Worm (Caenorhabditis elegans) whole organism, young adult: ENCODE measurements around the gene cpr-1.
A peak's percentile ranks its signal among the peaks of the same experiment; 100 is the strongest.

Source experiments
- B0336.3 ChIP-seq: fragments of 200-800 bp; sonication (Bioruptor generic); IDR thresholded peaks from 2 replicates; pipeline ENCODE4 v1.3.6; 2022; ENCODE audit warnings: missing genetic modification characterization, missing compliant biosample characterization
- D2030.7 ChIP-seq: fragments of 200-800 bp; sonication (Bioruptor generic); IDR thresholded peaks from 2 replicates; pipeline ENCODE4 v1.3.6; 2022; ENCODE audit warnings: missing genetic modification reagents, missing genetic modification characterization, missing compliant biosample characterization
- F22D6.2 ChIP-seq: sonication (generic microtip); optimal IDR thresholded peaks from 2 replicates; lab custom pipeline; 2016; ENCODE audit warnings: mild to moderate bottlenecking, missing genetic modification characterization, missing compliant biosample characterization
- F39B2.1 ChIP-seq: fragments of 200-800 bp; sonication (Bioruptor generic); IDR thresholded peaks from 2 replicates; pipeline ENCODE4 v1.3.6; 2022; ENCODE audit warnings: missing genetic modification reagents, missing genetic modification characterization, missing compliant biosample characterization
- F49E8.2 ChIP-seq: sonication (generic microtip); optimal IDR thresholded peaks from 3 replicates; lab custom pipeline; 2017; ENCODE audit warnings: missing genetic modification characterization, mild to moderate bottlenecking, missing compliant biosample characterization, antibody characterized with exemption, moderate library complexity; ENCODE audit not compliant: insufficient read depth
- F57C9.4 ChIP-seq: sonication (generic microtip); optimal IDR thresholded peaks from 2 replicates; lab custom pipeline; 2017; ENCODE audit warnings: mild to moderate bottlenecking, missing genetic modification characterization, missing compliant biosample characterization
- Y53G8AR.9 ChIP-seq: fragments of 200-800 bp; sonication (Bioruptor generic); conservative IDR thresholded peaks from 2 replicates; pipeline ENCODE4 v1.3.6; 2022; ENCODE audit warnings: missing genetic modification reagents, missing genetic modification characterization, missing compliant biosample characterization
- Y67H2A.10 ChIP-seq: fragments of 200-800 bp; sonication (Bioruptor generic); conservative IDR thresholded peaks from 2 replicates; pipeline ENCODE4 v1.3.6; 2022; ENCODE audit warnings: missing genetic modification reagents, missing genetic modification characterization, missing compliant biosample characterization
- Y79H2A.3 ChIP-seq: fragments of 200-800 bp; sonication (Bioruptor generic); conservative IDR thresholded peaks from 2 replicates; pipeline ENCODE4 v1.3.6; 2022; ENCODE audit warnings: missing genetic modification reagents, missing genetic modification characterization, missing compliant biosample characterization
- Y95B8A.8 ChIP-seq: fragments of 200-800 bp; sonication (Bioruptor generic); IDR thresholded peaks from 2 replicates; pipeline ENCODE4 v1.3.6; 2022; ENCODE audit warnings: missing genetic modification reagents, missing genetic modification characterization, missing compliant biosample characterization
- athp-1 ChIP-seq: sonication (generic microtip); optimal IDR thresholded peaks from 2 replicates; lab custom pipeline; 2017; ENCODE audit warnings: mild to moderate bottlenecking, missing genetic modification characterization, missing compliant biosample characterization
- attf-5 ChIP-seq: fragments of 200-800 bp; sonication (Bioruptor generic); optimal IDR thresholded peaks from 2 replicates; lab custom pipeline; 2018; ENCODE audit warnings: mild to moderate bottlenecking, missing genetic modification characterization, missing compliant biosample characterization
- bed-1 ChIP-seq: fragments of 200-800 bp; sonication (Bioruptor generic); IDR thresholded peaks from 2 replicates; pipeline ENCODE4 v1.3.6; 2022; ENCODE audit warnings: missing genetic modification reagents, missing genetic modification characterization, missing compliant biosample characterization
- bed-2 ChIP-seq: fragments of 200-800 bp; sonication (Bioruptor generic); IDR thresholded peaks from 2 replicates; pipeline ENCODE4 v1.3.6; 2022; ENCODE audit warnings: missing genetic modification reagents, missing genetic modification characterization, missing compliant biosample characterization
- cebp-1 ChIP-seq, 2 experiments: fragments of 200-800 bp in 1 of 2; sonication (Bioruptor generic) in 1 of 2; sonication (generic microtip) in 1 of 2; IDR thresholded peaks in 1 of 2; optimal IDR thresholded peaks in 1 of 2; 2 replicates each; pipeline versions ENCODE4 v1.3.6 to Lab custom; 2017 to 2022; ENCODE audit warnings: missing compliant biosample characterization in 2 of 2, missing genetic modification characterization in 2 of 2, mild to moderate bottlenecking in 1 of 2, missing genetic modification reagents in 1 of 2, moderate library complexity in 1 of 2
- cebp-2 ChIP-seq: fragments of 200-800 bp; sonication (Bioruptor generic); IDR thresholded peaks from 2 replicates; pipeline ENCODE4 v1.3.6; 2022; ENCODE audit warnings: missing genetic modification characterization, missing compliant biosample characterization
- ceh-100 ChIP-seq: fragments of 200-800 bp; sonication (Bioruptor generic); IDR thresholded peaks from 2 replicates; pipeline ENCODE4 v1.3.6; 2022; ENCODE audit warnings: missing genetic modification reagents, missing genetic modification characterization, missing compliant biosample characterization
- ceh-58 ChIP-seq: fragments of 200-800 bp; sonication (Bioruptor generic); IDR thresholded peaks from 2 replicates; pipeline ENCODE4 v1.3.6; 2022; ENCODE audit warnings: missing genetic modification characterization, missing compliant biosample characterization
- ceh-79 ChIP-seq: sonication (generic microtip); optimal IDR thresholded peaks from 2 replicates; lab custom pipeline; 2017; ENCODE audit warnings: mild to moderate bottlenecking, missing genetic modification characterization, missing compliant biosample characterization
- dox-1 ChIP-seq: fragments of 200-800 bp; sonication (Bioruptor generic); IDR thresholded peaks from 2 replicates; pipeline ENCODE4 v1.3.6; 2022; ENCODE audit warnings: missing genetic modification reagents, missing genetic modification characterization, missing compliant biosample characterization
- dpl-1 ChIP-seq: fragments of 150-350 bp; optimal IDR thresholded peaks from 2 replicates; lab custom pipeline; 2014; ENCODE audit warnings: missing biosample characterization, missing genetic modification reagents, missing genetic modification characterization
- hlh-26 ChIP-seq: fragments of 200-800 bp; sonication (Bioruptor generic); conservative IDR thresholded peaks from 2 replicates; pipeline ENCODE4 v1.3.6; 2022; ENCODE audit warnings: missing genetic modification reagents, missing genetic modification characterization, missing compliant biosample characterization
- hsf-1 ChIP-seq: fragments of 200-800 bp; sonication (Bioruptor generic); IDR thresholded peaks from 2 replicates; pipeline ENCODE4 v1.3.6; 2022; ENCODE audit warnings: missing genetic modification reagents, missing genetic modification characterization, missing compliant biosample characterization
- lag-1 ChIP-seq: fragments of 200-800 bp; sonication (Bioruptor generic); IDR thresholded peaks from 2 replicates; pipeline ENCODE4 v1.3.6; 2022; ENCODE audit warnings: missing genetic modification reagents, missing genetic modification characterization, missing compliant biosample characterization
- let-607 ChIP-seq, 2 experiments: fragments of 200-800 bp in 1 of 2; sonication (Bioruptor generic) in 1 of 2; sonication (generic microtip) in 1 of 2; optimal IDR thresholded peaks; 2 replicates each; lab custom pipeline; 2016 to 2018; ENCODE audit warnings: mild to moderate bottlenecking in 2 of 2, missing compliant biosample characterization in 2 of 2, missing genetic modification characterization in 2 of 2, moderate library complexity in 2 of 2, missing genotype in 1 of 2
- lin-40 ChIP-seq: sonication (generic microtip); optimal IDR thresholded peaks from 2 replicates; lab custom pipeline; 2016; ENCODE audit warnings: missing genetic modification characterization, mild to moderate bottlenecking, missing compliant biosample characterization, missing genotype, missing genetic modification reagents
- lin-54 ChIP-seq: fragments of 200-800 bp; sonication (Bioruptor generic); optimal IDR thresholded peaks from 2 replicates; lab custom pipeline; 2018; ENCODE audit warnings: mild to moderate bottlenecking, missing genetic modification characterization, missing compliant biosample characterization
- madf-10 ChIP-seq: sonication (generic microtip); optimal IDR thresholded peaks from 2 replicates; lab custom pipeline; 2016; ENCODE audit warnings: mild to moderate bottlenecking, missing genetic modification characterization, missing compliant biosample characterization
- madf-3 ChIP-seq: fragments of 200-800 bp; sonication (Bioruptor generic); IDR thresholded peaks from 2 replicates; pipeline ENCODE4 v1.3.6; 2022; ENCODE audit warnings: missing genetic modification reagents, missing genetic modification characterization, missing compliant biosample characterization
- madf-8 ChIP-seq: fragments of 200-800 bp; sonication (Bioruptor generic); conservative IDR thresholded peaks from 2 replicates; pipeline ENCODE4 v1.3.6; 2022; ENCODE audit warnings: missing genetic modification reagents, missing genetic modification characterization, missing compliant biosample characterization
- mcd-1 ChIP-seq: fragments of 200-800 bp; sonication (Bioruptor generic); IDR thresholded peaks from 2 replicates; pipeline ENCODE4 v1.3.6; 2022; ENCODE audit warnings: missing genetic modification reagents, missing genetic modification characterization, missing compliant biosample characterization
- mes-4 ChIP-seq: sonication (generic microtip); optimal IDR thresholded peaks from 2 replicates; lab custom pipeline; 2016; ENCODE audit warnings: missing genotype, missing genetic modification characterization, missing compliant biosample characterization
- nfya-1 ChIP-seq: sonication (generic microtip); optimal IDR thresholded peaks from 2 replicates; lab custom pipeline; 2017; ENCODE audit warnings: antibody characterized with exemption, missing compliant biosample characterization, missing genetic modification characterization, borderline replicate concordance; ENCODE audit not compliant: insufficient read depth
- nfyb-1 ChIP-seq: fragments of 200-800 bp; sonication (Bioruptor generic); IDR thresholded peaks from 2 replicates; pipeline ENCODE4 v1.3.6; 2022; ENCODE audit warnings: missing genetic modification reagents, missing genetic modification characterization, missing compliant biosample characterization
- nhr-80 ChIP-seq: sonication (generic microtip); optimal IDR thresholded peaks from 2 replicates; lab custom pipeline; 2016; ENCODE audit warnings: missing genetic modification characterization, missing compliant biosample characterization
- rec-8 ChIP-seq, 2 experiments: sonication (generic microtip); optimal IDR thresholded peaks; 2 replicates each; lab custom pipeline; 2016; ENCODE audit warnings: mild to moderate bottlenecking in 2 of 2, missing genetic modification characterization in 2 of 2, missing genetic modification reagents in 2 of 2, missing genotype in 2 of 2, missing biosample characterization in 1 of 2, missing compliant biosample characterization in 1 of 2, moderate library complexity in 1 of 2
- sdz-38 ChIP-seq: sonication (generic microtip); optimal IDR thresholded peaks from 2 replicates; lab custom pipeline; 2016; ENCODE audit warnings: missing genotype, missing genetic modification characterization, missing compliant biosample characterization
- snpc-1.1 ChIP-seq: sonication (generic microtip); optimal IDR thresholded peaks from 2 replicates; lab custom pipeline; 2017; ENCODE audit warnings: missing genetic modification characterization, mild to moderate bottlenecking, missing compliant biosample characterization, antibody characterized with exemption, moderate library complexity, missing genotype, missing genetic modification reagents; ENCODE audit not compliant: insufficient read depth
- snpc-4 ChIP-seq, 5 experiments: fragments of 150-350 bp in 1 of 5; sonication (generic microtip) in 4 of 5; optimal IDR thresholded peaks; 2 replicates each; lab custom pipeline; 2014 to 2018; ENCODE audit warnings: missing genetic modification characterization in 5 of 5, missing biosample characterization in 3 of 5, antibody characterized with exemption in 2 of 5, mild to moderate bottlenecking in 2 of 5, missing compliant biosample characterization in 2 of 5, missing genotype in 2 of 5, moderate library complexity in 2 of 5, missing genetic modification reagents in 1 of 5
- tbp1 ChIP-seq: fragments of 200-800 bp; sonication (Bioruptor generic); optimal IDR thresholded peaks from 2 replicates; lab custom pipeline; 2018; ENCODE audit warnings: mild to moderate bottlenecking, missing genetic modification characterization, missing compliant biosample characterization
- unc-62 ChIP-seq: fragments of 150-350 bp; optimal IDR thresholded peaks from 2 replicates; lab custom pipeline; 2014; ENCODE audit warnings: missing biosample characterization, missing genetic modification reagents, missing genetic modification characterization
- ztf-28 ChIP-seq: fragments of 200-800 bp; sonication (Bioruptor generic); IDR thresholded peaks from 2 replicates; pipeline ENCODE4 v1.3.6; 2022; ENCODE audit warnings: missing genetic modification reagents, missing genetic modification characterization, missing compliant biosample characterization

Gene cpr-1

ce11 chrV:11982309-11982708 lies 7.0 kb downstream of the cpr-1 start, which contains the start of gene rpt-1 (continued):
- TF ChIP-seq dpl-1 (GFP tag; lab: Kevin White, UChicago) (peak; percentile 67), snpc-4 (GFP tag; optimal IDR thresholded peaks at IDR 0.05; lab: Kevin White, UChicago) (no peak), snpc-4 (tag; optimal IDR thresholded peaks at IDR 0.05; lab: Kevin White, UChicago) (peak; percentile 53 to 85 (median 81)), madf-3 (peak; percentile 98), mcd-1 (GFP tag; lab: Robert Waterston, UW) (peak; percentile 81), ztf-28 (no peak), cebp-1 (GFP tag; IDR thresholded peaks at IDR 0.05; lab: Robert Waterston, UW) (no peak), cebp-1 (tag; optimal IDR thresholded peaks at IDR 0.05; lab: Kevin White, UChicago) (peak; percentile 31), snpc-1.1 (tag; lab: Kevin White, UChicago) (peak; percentile 50), lin-54 (peak; percentile 68), attf-5 (GFP tag; lab: Kevin White, UChicago) (peak; percentile 66), tbp1 (GFP tag; lab: Kevin White, UChicago) (peak; percentile 23), lin-40 (tag; lab: Kevin White, UChicago) (peak; percentile 16), D2030.7 (GFP tag; lab: Robert Waterston, UW) (0 out of 2 replicates have a peak, but pooled peaks have one; percentile 10), B0336.3 (GFP tag; lab: Robert Waterston, UW) (no peak), nhr-80 (peak; percentile 9)

ce11 chrV:11985384-11985783 lies 10.0 kb downstream of the cpr-1 start, which contains the start of gene mans-2:
mans-2 (minus strand) TSS chrV:11985484.
- TF ChIP-seq lag-1 (GFP tag; lab: Robert Waterston, UW) (no peak), Y95B8A.8 (GFP tag; lab: Robert Waterston, UW) (no peak), F39B2.1 (GFP tag; lab: Robert Waterston, UW) (no peak), Y53G8AR.9 (GFP tag; lab: Robert Waterston, UW) (no peak), F49E8.2 (tag; lab: Kevin White, UChicago) (no peak), mes-4 (tag; lab: Kevin White, UChicago) (no peak), bed-1 (no peak), nfyb-1 (no peak), madf-10 (tag; lab: Kevin White, UChicago) (no peak), dox-1 (no peak), nfya-1 (no peak), F57C9.4 (tag; lab: Kevin White, UChicago) (no peak), F22D6.2 (tag; lab: Kevin White, UChicago) (no peak)

ce11 chrV:11986078-11986869 lies 10.9 kb downstream of the cpr-1 start:
- no peak for TF ChIP-seq unc-62 (GFP tag; lab: Kevin White, UChicago)
- peak; percentile 66 for TF ChIP-seq nhr-80
- TF ChIP-seq hlh-26 (GFP tag; lab: Robert Waterston, UW) = no peak
- peak in 1 of 2 experiments; percentile 56 for TF ChIP-seq let-607 (tag; optimal IDR thresholded peaks at IDR 0.05; lab: Kevin White, UChicago)

- no peak for TF ChIP-seq ceh-79 (tag; lab: Kevin White, UChicago)
- no peak for TF ChIP-seq ceh-58 (GFP tag; lab: Robert Waterston, UW)
- TF ChIP-seq Y79H2A.3 (GFP tag; lab: Robert Waterston, UW) = no peak
- TF ChIP-seq cebp-2 = no peak
- no peak for TF ChIP-seq madf-8
- no peak for TF ChIP-seq Y67H2A.10
- no peak for TF ChIP-seq athp-1
- TF ChIP-seq bed-2 (GFP tag; lab: Robert Waterston, UW) = no peak
- TF ChIP-seq nfya-1 = no peak
- TF ChIP-seq madf-3 = no peak
- no peak for TF ChIP-seq sdz-38 (tag; lab: Kevin White, UChicago)
- TF ChIP-seq rec-8 (tag; optimal IDR thresholded peaks at IDR 0.05; lab: Kevin White, UChicago) = no peak
- no peak for TF ChIP-seq ceh-100 (GFP tag; lab: Robert Waterston, UW)
- TF ChIP-seq hsf-1 (GFP tag; lab: Robert Waterston, UW) = no peak
Observed at ce11 chrV:11989861-11990260, 14.5 kb downstream of the cpr-1 start.
